Fruit fly (Drosophila melanogaster) whole organism, embryonic: ENCODE data around the gene zye.

Experiments
- Aef1 ChIP-seq: fragments of 200-800 bp; sonication (Bioruptor generic); IDR thresholded peaks from 3 replicates; pipeline ENCODE4 v1.3.6; 2022; ENCODE audit warnings: missing biosample characterization, missing genetic modification characterization
- Bteb2 ChIP-seq: fragments of 200-800 bp; sonication (Bioruptor generic); optimal IDR thresholded peaks from 2 replicates; lab custom pipeline; 2016; ENCODE audit warnings: missing biosample characterization, missing genetic modification characterization
- CG10274 ChIP-seq: fragments of 200-800 bp; sonication (Bioruptor generic); optimal IDR thresholded peaks from 3 replicates; lab custom pipeline; 2017; ENCODE audit warnings: missing biosample characterization, mild to moderate bottlenecking, missing genetic modification characterization
- CG10959 ChIP-seq: fragments of 200-800 bp; sonication (Bioruptor generic); IDR thresholded peaks from 2 replicates; pipeline ENCODE4 v1.3.6; 2022; ENCODE audit warnings: missing biosample characterization, missing genetic modification characterization
- CG11398 ChIP-seq: fragments of 200-800 bp; sonication (Bioruptor generic); optimal IDR thresholded peaks from 2 replicates; lab custom pipeline; 2016; ENCODE audit warnings: missing biosample characterization, missing genetic modification characterization
- CG11560 ChIP-seq: fragments of 200-800 bp; sonication (Bioruptor generic); IDR thresholded peaks from 3 replicates; pipeline ENCODE4 v1.3.6; 2022; ENCODE audit warnings: missing biosample characterization, missing genetic modification characterization
- CG15269 ChIP-seq: fragments of 200-800 bp; sonication (Bioruptor generic); optimal IDR thresholded peaks from 2 replicates; lab custom pipeline; 2018; ENCODE audit warnings: missing biosample characterization, mild to moderate bottlenecking, missing genetic modification characterization, moderate library complexity
- CG15601 ChIP-seq: fragments of 200-800 bp; sonication (Bioruptor generic); optimal IDR thresholded peaks from 3 replicates; lab custom pipeline; 2019; ENCODE audit warnings: missing biosample characterization, mild to moderate bottlenecking, missing genetic modification characterization, moderate library complexity
- CG16779 ChIP-seq: fragments of 200-800 bp; sonication (Bioruptor generic); IDR thresholded peaks from 2 replicates; pipeline ENCODE4 v1.3.6; 2022; ENCODE audit warnings: missing biosample characterization, missing genetic modification characterization
- CG16863 ChIP-seq: fragments of 200-800 bp; sonication (Bioruptor generic); optimal IDR thresholded peaks from 3 replicates; lab custom pipeline; 2016; ENCODE audit warnings: missing biosample characterization, missing genetic modification characterization
- CG2116 ChIP-seq: fragments of 200-800 bp; sonication (Bioruptor generic); optimal IDR thresholded peaks from 3 replicates; lab custom pipeline; 2018; ENCODE audit warnings: missing biosample characterization, mild to moderate bottlenecking, missing genetic modification characterization
- CG2120 ChIP-seq: fragments of 200-800 bp; sonication (Bioruptor generic); optimal IDR thresholded peaks from 3 replicates; lab custom pipeline; 2016; ENCODE audit warnings: missing biosample characterization, missing genetic modification characterization
- CG2712 ChIP-seq: fragments of 200-800 bp; optimal IDR thresholded peaks from 3 replicates; lab custom pipeline; 2019; ENCODE audit warnings: missing biosample characterization, mild to moderate bottlenecking, missing genetic modification characterization, moderate library complexity
- CG30403 ChIP-seq: fragments of 200-800 bp; sonication (Bioruptor generic); optimal IDR thresholded peaks from 3 replicates; lab custom pipeline; 2016; ENCODE audit warnings: missing biosample characterization, missing genetic modification characterization
- CG30431 ChIP-seq: fragments of 200-800 bp; sonication (Bioruptor generic); optimal IDR thresholded peaks from 2 replicates; lab custom pipeline; 2017; ENCODE audit warnings: missing biosample characterization, missing genetic modification characterization
- CG31224 ChIP-seq: fragments of 200-800 bp; sonication (Bioruptor generic); IDR thresholded peaks from 2 replicates; pipeline ENCODE4 v1.3.6; 2022; ENCODE audit warnings: missing biosample characterization, missing genetic modification characterization
- CG32532 ChIP-seq: fragments of 200-800 bp; sonication (Bioruptor generic); IDR thresholded peaks from 2 replicates; pipeline ENCODE4 v1.3.6; 2022; ENCODE audit warnings: missing biosample characterization, missing genetic modification characterization
- CG32767 ChIP-seq: fragments of 200-800 bp; sonication (Bioruptor generic); IDR thresholded peaks from 2 replicates; pipeline ENCODE4 v1.3.6; 2022; ENCODE audit warnings: missing biosample characterization, missing genetic modification characterization
- CG4707 ChIP-seq: fragments of 200-800 bp; sonication (Bioruptor generic); optimal IDR thresholded peaks from 2 replicates; lab custom pipeline; 2018; ENCODE audit warnings: missing biosample characterization, mild to moderate bottlenecking, missing genetic modification characterization, moderate library complexity
- CG5180 ChIP-seq: fragments of 200-800 bp; sonication (Bioruptor generic); optimal IDR thresholded peaks from 3 replicates; lab custom pipeline; 2017; ENCODE audit warnings: missing biosample characterization, missing genetic modification characterization, mild to moderate bottlenecking, moderate library complexity, missing genetic modification reagents
- CG5245 ChIP-seq: fragments of 200-800 bp; sonication (Bioruptor generic); optimal IDR thresholded peaks from 3 replicates; lab custom pipeline; 2016; ENCODE audit warnings: missing biosample characterization, missing genetic modification characterization
- CG6683 ChIP-seq: fragments of 200-800 bp; sonication (Bioruptor generic); optimal IDR thresholded peaks from 2 replicates; lab custom pipeline; 2017; ENCODE audit warnings: missing biosample characterization, mild to moderate bottlenecking, missing genetic modification characterization, missing genetic modification reagents
- CG7745 ChIP-seq: fragments of 200-800 bp; sonication (Bioruptor generic); optimal IDR thresholded peaks from 2 replicates; lab custom pipeline; 2018; ENCODE audit warnings: missing biosample characterization, mild to moderate bottlenecking, missing genetic modification characterization, moderate library complexity
- CG9727 ChIP-seq: fragments of 200-800 bp; sonication (Bioruptor generic); optimal IDR thresholded peaks from 3 replicates; lab custom pipeline; 2017; ENCODE audit warnings: missing biosample characterization, mild to moderate bottlenecking, missing genetic modification characterization
- Camta ChIP-seq: fragments of 200-800 bp; sonication (Bioruptor generic); optimal IDR thresholded peaks from 2 replicates; lab custom pipeline; 2016; ENCODE audit warnings: missing biosample characterization, missing genetic modification characterization
- CrebB ChIP-seq: fragments of 200-800 bp; sonication (Bioruptor generic); optimal IDR thresholded peaks from 3 replicates; lab custom pipeline; 2018; ENCODE audit warnings: missing biosample characterization, mild to moderate bottlenecking, missing genetic modification characterization
- Dfd ChIP-seq, 2 experiments: fragments of >200 bp; optimal IDR thresholded peaks; 2 replicates each; lab custom pipeline; 2017; ENCODE audit warnings: missing biosample characterization in 2 of 2, missing genetic modification characterization in 2 of 2
- Fer3 ChIP-seq: fragments of 200-800 bp; sonication (Bioruptor generic); optimal IDR thresholded peaks from 2 replicates; lab custom pipeline; 2018; ENCODE audit warnings: missing biosample characterization, mild to moderate bottlenecking, missing genetic modification characterization, moderate library complexity
- Hmx ChIP-seq: fragments of 200-800 bp; sonication (Bioruptor generic); optimal IDR thresholded peaks from 2 replicates; lab custom pipeline; 2016; ENCODE audit warnings: missing biosample characterization, missing genetic modification characterization
- Hr39 ChIP-seq: fragments of >200 bp; optimal IDR thresholded peaks from 2 replicates; lab custom pipeline; 2017
- Mad ChIP-seq: fragments of 200-800 bp; sonication (Bioruptor generic); optimal IDR thresholded peaks from 2 replicates; lab custom pipeline; 2016; ENCODE audit warnings: missing biosample characterization, missing genetic modification characterization
- Oaz ChIP-seq: fragments of 200-800 bp; sonication (Bioruptor generic); IDR thresholded peaks from 2 replicates; pipeline ENCODE4 v1.3.6; 2022; ENCODE audit warnings: missing biosample characterization, missing genetic modification characterization
- Spps ChIP-seq: fragments of 200-800 bp; sonication (Bioruptor generic); optimal IDR thresholded peaks from 2 replicates; lab custom pipeline; 2018; ENCODE audit warnings: missing biosample characterization, mild to moderate bottlenecking, missing genetic modification characterization
- Taf1 ChIP-seq: fragments of 200-800 bp; sonication (Bioruptor generic); IDR thresholded peaks from 2 replicates; pipeline ENCODE4 v1.3.6; 2022; ENCODE audit warnings: missing biosample characterization, missing genetic modification characterization
- bsh ChIP-seq, 2 experiments: fragments of 200-800 bp; sonication (Bioruptor generic); optimal IDR thresholded peaks; 2 replicates each; lab custom pipeline; 2017 to 2018; ENCODE audit warnings: mild to moderate bottlenecking in 2 of 2, missing biosample characterization in 2 of 2, missing genetic modification characterization in 2 of 2, moderate library complexity in 1 of 2
- cato ChIP-seq: fragments of 200-800 bp; sonication (Bioruptor generic); optimal IDR thresholded peaks from 2 replicates; lab custom pipeline; 2016; ENCODE audit warnings: missing biosample characterization, missing genetic modification characterization, borderline replicate concordance
- dm ChIP-seq: fragments of 200-800 bp; sonication (Bioruptor generic); optimal IDR thresholded peaks from 3 replicates; lab custom pipeline; 2016; ENCODE audit warnings: missing biosample characterization, missing genetic modification characterization
- dysf ChIP-seq: fragments of 200-800 bp; sonication (Bioruptor generic); IDR thresholded peaks from 3 replicates; pipeline ENCODE4 v1.3.6; 2022; ENCODE audit warnings: missing biosample characterization, missing genetic modification characterization
- fd102C ChIP-seq: fragments of 200-800 bp; sonication (Bioruptor generic); optimal IDR thresholded peaks from 2 replicates; lab custom pipeline; 2018; ENCODE audit warnings: missing biosample characterization, mild to moderate bottlenecking, missing genetic modification characterization, moderate library complexity
- fd96Cb ChIP-seq: fragments of 200-800 bp; sonication (Bioruptor generic); optimal IDR thresholded peaks from 2 replicates; lab custom pipeline; 2018; ENCODE audit warnings: missing biosample characterization, mild to moderate bottlenecking, missing genetic modification characterization, moderate library complexity
- gt ChIP-seq: fragments of 200-800 bp; sonication (Bioruptor generic); IDR thresholded peaks from 2 replicates; pipeline ENCODE4 v1.3.6; 2022; ENCODE audit warnings: missing biosample characterization, missing genetic modification characterization
- hkb ChIP-seq, 2 experiments: fragments of 200-800 bp in 1 of 2; fragments of >200 bp in 1 of 2; sonication (Bioruptor generic) in 1 of 2; IDR thresholded peaks in 1 of 2; optimal IDR thresholded peaks in 1 of 2; 2 replicates each; pipeline versions ENCODE4 v1.3.6 to Lab custom; 2017 to 2022; ENCODE audit warnings: missing biosample characterization in 1 of 2, missing genetic modification characterization in 1 of 2
- oc ChIP-seq: fragments of 200-800 bp; sonication (Bioruptor generic); optimal IDR thresholded peaks from 2 replicates; lab custom pipeline; 2018; ENCODE audit warnings: missing biosample characterization, mild to moderate bottlenecking, missing genetic modification characterization, moderate library complexity
- p53 ChIP-seq: fragments of 200-800 bp; sonication (Bioruptor generic); optimal IDR thresholded peaks from 2 replicates; lab custom pipeline; 2016; ENCODE audit warnings: missing biosample characterization, missing genetic modification characterization
- sens ChIP-seq: fragments of 200-800 bp; sonication (Bioruptor generic); peaks from one replicate; lab custom pipeline; 2016; ENCODE audit warnings: missing biosample characterization, missing genetic modification characterization
- sim ChIP-seq: fragments of 200-800 bp; sonication (Bioruptor generic); IDR thresholded peaks from 2 replicates; pipeline ENCODE4 v1.3.6; 2022; ENCODE audit warnings: missing biosample characterization, missing genetic modification characterization
- sqz ChIP-seq: fragments of 200-800 bp; sonication (Bioruptor generic); optimal IDR thresholded peaks from 3 replicates; lab custom pipeline; 2018; ENCODE audit warnings: missing biosample characterization, mild to moderate bottlenecking, missing genetic modification characterization
- tll ChIP-seq, 2 experiments: fragments of 200-800 bp in 1 of 2; fragments of >200 bp in 1 of 2; sonication (Bioruptor generic) in 1 of 2; optimal IDR thresholded peaks; 2 replicates each; lab custom pipeline; 2017 to 2019; ENCODE audit warnings: missing biosample characterization in 2 of 2, missing genetic modification characterization in 2 of 2, mild to moderate bottlenecking in 1 of 2, moderate library complexity in 1 of 2
- toy ChIP-seq: fragments of 200-800 bp; sonication (Bioruptor generic); IDR thresholded peaks from 2 replicates; pipeline ENCODE4 v1.3.6; 2022; ENCODE audit warnings: missing biosample characterization, missing genetic modification characterization
- wdn ChIP-seq: fragments of 200-800 bp; sonication (Bioruptor generic); IDR thresholded peaks from 2 replicates; pipeline ENCODE4 v1.3.6; 2022; ENCODE audit warnings: missing biosample characterization, missing genetic modification characterization
- z ChIP-seq: fragments of 200-800 bp; sonication (Bioruptor generic); IDR thresholded peaks from 3 replicates; pipeline ENCODE4 v1.3.6; 2022; ENCODE audit warnings: missing biosample characterization, missing genetic modification characterization

The zye gene

dm6 chr3L:20470991-20471498 is 57.6 kb downstream of the zye start (continued):
- TF ChIP-seq fd96Cb (tag; lab: Kevin White, UChicago) (peak; percentile 50), sqz (GFP tag; lab: Kevin White, UChicago) (peak; percentile 64), CG11560 (no peak), Mad (peak; percentile 13), CG16863 (no peak), Dfd (GFP tag; optimal IDR thresholded peaks at IDR 0.05; lab: Kevin White, UChicago) (no peak), p53 (GFP tag; lab: Kevin White, UChicago) (no peak), CG30431 (GFP tag; lab: Kevin White, UChicago) (no peak), CG32532 (GFP tag; lab: Robert Waterston, UW) (peak; percentile 27; the same call in 1 of the 2 replicates), tll (GFP tag; optimal IDR thresholded peaks at IDR 0.05; lab: Kevin White, UChicago) (no peak), hkb (optimal IDR thresholded peaks at IDR 0.05; lab: Kevin White, UChicago) (no peak), hkb (GFP tag; IDR thresholded peaks at IDR 0.05; lab: Robert Waterston, UW) (peak; percentile 84), CG2712 (peak; percentile 57), Spps (tag; lab: Kevin White, UChicago) (no peak), CG6683 (no peak), sim (GFP tag; lab: Robert Waterston, UW) (peak; percentile 51; the same call in 1 of the 2 replicates), CG16779 (GFP tag; lab: Robert Waterston, UW) (no peak), Fer3 (tag; lab: Kevin White, UChicago) (peak; percentile 1), Aef1 (GFP tag; lab: Robert Waterston, UW) (peak; percentile 49; the same call in 2 of the 3 replicates), cato (GFP tag; lab: Kevin White, UChicago) (no peak), toy (GFP tag; lab: Robert Waterston, UW) (no peak), dysf (GFP tag; lab: Robert Waterston, UW) (peak; percentile 74), CG5180 (GFP tag; lab: Kevin White, UChicago) (peak; percentile 81), Oaz (GFP tag; lab: Robert Waterston, UW) (peak; percentile 58), CG4707 (GFP tag; lab: Kevin White, UChicago) (peak; percentile 53), Hmx (GFP tag; lab: Kevin White, UChicago) (no peak), CG2120 (no peak), CG10274 (GFP tag; lab: Kevin White, UChicago) (peak; percentile 31), CG11398 (GFP tag; lab: Kevin White, UChicago) (no peak), sens (GFP tag; lab: Kevin White, UChicago) (peak; percentile 26), gt (GFP tag; lab: Robert Waterston, UW) (no peak), Hr39 (lab: Kevin White, UChicago) (no peak), CG15601 (tag; lab: Kevin White, UChicago) (no peak), CG31224 (GFP tag; lab: Robert Waterston, UW) (no peak), CG10959 (GFP tag; lab: Robert Waterston, UW) (no peak), CG15269 (tag; lab: Kevin White, UChicago) (peak; percentile 56), Bteb2 (GFP tag; lab: Kevin White, UChicago) (no peak), oc (tag; lab: Kevin White, UChicago) (peak; percentile 14), Camta (no peak), CG5245 (peak; percentile 46), CG9727 (peak; percentile 24), bsh (GFP tag; optimal IDR thresholded peaks at IDR 0.05; lab: Kevin White, UChicago) (peak in 1 of 2 experiments; percentile 66), fd102C (GFP tag; lab: Kevin White, UChicago) (no peak), CG2116 (GFP tag; lab: Kevin White, UChicago) (peak; percentile 16), Taf1 (GFP tag; lab: Robert Waterston, UW) (no peak), dm (GFP tag; lab: Kevin White, UChicago) (no peak), CG32767 (GFP tag; lab: Robert Waterston, UW) (no peak), CG30403 (peak; percentile 4), CG7745 (tag; lab: Kevin White, UChicago) (no peak), z (GFP tag; lab: Robert Waterston, UW) (no peak), CrebB (tag; lab: Kevin White, UChicago) (no peak), wdn (GFP tag; lab: Robert Waterston, UW) (no peak)
